In the genomic region with DNA sequence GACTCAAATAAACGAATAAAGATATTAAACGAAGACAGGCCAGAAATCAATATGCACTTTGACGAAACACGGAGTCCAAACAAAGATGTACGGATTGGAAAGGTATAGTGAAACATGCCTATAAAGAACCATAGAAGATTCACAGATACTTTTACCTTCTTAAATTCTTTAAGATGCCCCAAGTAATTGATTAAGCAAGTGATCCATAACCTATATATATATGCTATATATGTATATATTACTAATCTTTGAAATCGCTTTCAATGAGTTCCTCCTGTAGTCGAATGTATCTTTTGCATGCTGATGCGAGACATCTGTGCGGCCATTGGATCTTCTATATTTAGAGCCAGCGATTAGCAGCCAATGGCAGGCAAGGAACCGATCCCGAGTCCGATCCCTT, we compare ENCODE assay signal across 4 fruit fly cellular contexts.
TF ChIP-seq lines count a peak whose summit lies in the region.

A gene (plus strand): TSS at position 43 of the 400 bp plus-strand sequence.

- TF ChIP-seq CTCF in whole organism, embryonic (GFP tag; optimal IDR thresholded peaks at IDR 0.05; lab: Kevin White, UChicago), result no peak

TF ChIP-seq in whole organism, embryonic, 481 proteins besides CTCF, POLR2A, EP300 and RAD21 (continues in another document):
- TF ChIP-seq D19B (GFP tag; optimal IDR thresholded peaks at IDR 0.05; lab: Kevin White, UChicago) (no peak), Vsx1 (GFP tag; optimal IDR thresholded peaks at IDR 0.05; lab: Kevin White, UChicago) (no peak), CG4854 (GFP tag; optimal IDR thresholded peaks at IDR 0.05; lab: Kevin White, UChicago) (no peak), tup (GFP tag; optimal IDR thresholded peaks at IDR 0.05; lab: Kevin White, UChicago) (no peak), sug (tag; optimal IDR thresholded peaks at IDR 0.05; lab: Kevin White, UChicago) (no peak), CoRest (tag; optimal IDR thresholded peaks at IDR 0.05; lab: Kevin White, UChicago) (peak; percentile 72), Hmr (GFP tag; optimal IDR thresholded peaks at IDR 0.05; lab: Kevin White, UChicago) (no peak), D (optimal IDR thresholded peaks at IDR 0.05; lab: Kevin White, UChicago) (no peak), D (GFP tag; optimal IDR thresholded peaks at IDR 0.05; lab: Kevin White, UChicago) (peak; percentile 64), usp (GFP tag; optimal IDR thresholded peaks at IDR 0.05; lab: Kevin White, UChicago) (no peak), CG9609 (GFP tag; optimal IDR thresholded peaks at IDR 0.05; lab: Kevin White, UChicago) (no peak), CG4730 (GFP tag; IDR thresholded peaks at IDR 0.05; lab: Robert Waterston, UW) (no peak), CG15514 (GFP tag; optimal IDR thresholded peaks at IDR 0.05; lab: Kevin White, UChicago) (no peak), sc (optimal IDR thresholded peaks at IDR 0.05; lab: Kevin White, UChicago) (no peak), sc (GFP tag; optimal IDR thresholded peaks at IDR 0.05; lab: Kevin White, UChicago) (peak; percentile 48), CG14050 (GFP tag; IDR thresholded peaks at IDR 0.05; lab: Robert Waterston, UW) (peak; percentile 48; the same call in 1 of the 3 replicates), Jarid2 (GFP tag; optimal IDR thresholded peaks at IDR 0.05; lab: Kevin White, UChicago) (no peak), Dip3 (GFP tag; optimal IDR thresholded peaks at IDR 0.05; lab: Kevin White, UChicago) (no peak), CG1233 (GFP tag; optimal IDR thresholded peaks at IDR 0.05; lab: Kevin White, UChicago) (peak; percentile 37), sisA (GFP tag; IDR thresholded peaks at IDR 0.05; lab: Robert Waterston, UW) (peak; percentile 65), zf30C (GFP tag; optimal IDR thresholded peaks at IDR 0.05; lab: Kevin White, UChicago) (no peak), row (GFP tag; IDR thresholded peaks at IDR 0.05; lab: Robert Waterston, UW) (peak; percentile 81)

TF ChIP-seq in whole organism, prepupa, 60 proteins besides CTCF, POLR2A, EP300 and RAD21 (continues in another document):
- TF ChIP-seq CG16779 (tag; optimal IDR thresholded peaks at IDR 0.05; lab: Kevin White, UChicago), result no peak
- no peak for TF ChIP-seq Met (GFP tag; optimal IDR thresholded peaks at IDR 0.05; lab: Kevin White, UChicago)
- peak; percentile 33 for TF ChIP-seq OdsH (GFP tag; optimal IDR thresholded peaks at IDR 0.05; lab: Kevin White, UChicago)
- TF ChIP-seq CG3919 (GFP tag; optimal IDR thresholded peaks at IDR 0.05; lab: Kevin White, UChicago), result peak; percentile 31
- peak; percentile 41 to 46 for TF ChIP-seq ss (GFP tag; optimal IDR thresholded peaks at IDR 0.05; lab: Kevin White, UChicago)
- TF ChIP-seq CG11762 (GFP tag; optimal IDR thresholded peaks at IDR 0.05; lab: Kevin White, UChicago; ENCODE audit: insufficient read depth), result no peak
- 0 out of 3 replicates have a peak, but pooled peaks have one; percentile 54 for TF ChIP-seq eg (GFP tag; IDR thresholded peaks at IDR 0.05; lab: Robert Waterston, UW)
- TF ChIP-seq fd85E (GFP tag; optimal IDR thresholded peaks at IDR 0.05; lab: Kevin White, UChicago), result no peak
- peak; percentile 21 for TF ChIP-seq CG32006 (GFP tag; optimal IDR thresholded peaks at IDR 0.05; lab: Kevin White, UChicago)
- no peak for TF ChIP-seq Sox15 (GFP tag; optimal IDR thresholded peaks at IDR 0.05; lab: Kevin White, UChicago)
- no peak for TF ChIP-seq CG31627 (GFP tag; optimal IDR thresholded peaks at IDR 0.05; lab: Kevin White, UChicago)
- peak; percentile 36 for TF ChIP-seq spab (GFP tag; optimal IDR thresholded peaks at IDR 0.05; lab: Kevin White, UChicago)
- no peak for TF ChIP-seq CG6854 (GFP tag; optimal IDR thresholded peaks at IDR 0.05; lab: Kevin White, UChicago)
- no peak for TF ChIP-seq Smox (GFP tag; optimal IDR thresholded peaks at IDR 0.05; lab: Kevin White, UChicago)
- no peak for TF ChIP-seq CG11294 (GFP tag; IDR thresholded peaks at IDR 0.05; lab: Robert Waterston, UW)
- TF ChIP-seq CG8119 (GFP tag; IDR thresholded peaks at IDR 0.05; lab: Robert Waterston, UW), result 0 out of 3 replicates have a peak, but pooled peaks have one; percentile 33
- no peak for TF ChIP-seq Blimp-1 (GFP tag; optimal IDR thresholded peaks at IDR 0.05; lab: Kevin White, UChicago)
- TF ChIP-seq Sox14 (GFP tag; optimal IDR thresholded peaks at IDR 0.05; lab: Kevin White, UChicago), result no peak
- TF ChIP-seq pdm3 (GFP tag; optimal IDR thresholded peaks at IDR 0.05; lab: Kevin White, UChicago), result peak; percentile 22
- peak; percentile 31 for TF ChIP-seq achi (GFP tag; optimal IDR thresholded peaks at IDR 0.05; lab: Kevin White, UChicago)
- peak; percentile 24 for TF ChIP-seq CG1621 (tag; optimal IDR thresholded peaks at IDR 0.05; lab: Kevin White, UChicago)
- peak; percentile 64 for TF ChIP-seq dsx (GFP tag; optimal IDR thresholded peaks at IDR 0.05; lab: Kevin White, UChicago; ENCODE audit: poor library complexity, severe bottlenecking)

TF ChIP-seq in whole organism, pupa, 21 proteins besides CTCF, POLR2A, EP300 and RAD21:
- TF ChIP-seq CG13204 (GFP tag; optimal IDR thresholded peaks at IDR 0.05; lab: Kevin White, UChicago) (no peak), Pif1A (GFP tag; optimal IDR thresholded peaks at IDR 0.05; lab: Kevin White, UChicago) (no peak), D1 (tag; optimal IDR thresholded peaks at IDR 0.05; lab: Kevin White, UChicago) (no peak), CG14655 (GFP tag; optimal IDR thresholded peaks at IDR 0.05; lab: Kevin White, UChicago) (peak; percentile 58), CG10348 (GFP tag; IDR thresholded peaks at IDR 0.05; lab: Robert Waterston, UW) (no peak), CG8159 (tag; optimal IDR thresholded peaks at IDR 0.05; lab: Kevin White, UChicago) (peak; percentile 60), CG34367 (tag; optimal IDR thresholded peaks at IDR 0.05; lab: Kevin White, UChicago) (peak; percentile 42), Ets98B (GFP tag; IDR thresholded peaks at IDR 0.05; lab: Robert Waterston, UW) (peak; percentile 34; the same call in 1 of the 2 replicates), gl (tag; optimal IDR thresholded peaks at IDR 0.05; lab: Kevin White, UChicago) (peak; percentile 16), CG4496 (GFP tag; IDR thresholded peaks at IDR 0.05; lab: Robert Waterston, UW) (peak; percentile 64; the same call in 2 of the 3 replicates), rn (GFP tag; IDR thresholded peaks at IDR 0.05; lab: Robert Waterston, UW) (no peak), fd96Ca (GFP tag; IDR thresholded peaks at IDR 0.05; lab: Robert Waterston, UW) (no peak), CG8301 (tag; optimal IDR thresholded peaks at IDR 0.05; lab: Kevin White, UChicago) (peak; percentile 40), CG9948 (tag; optimal IDR thresholded peaks at IDR 0.05; lab: Kevin White, UChicago) (peak; percentile 46), CG12605 (GFP tag; IDR thresholded peaks at IDR 0.05; lab: Robert Waterston, UW) (no peak), Snoo (tag; optimal IDR thresholded peaks at IDR 0.05; lab: Kevin White, UChicago) (no peak), CG15710 (tag; optimal IDR thresholded peaks at IDR 0.05; lab: Kevin White, UChicago) (peak; percentile 59), Pif1B (GFP tag; optimal IDR thresholded peaks at IDR 0.05; lab: Kevin White, UChicago) (no peak), CG32121 (GFP tag; IDR thresholded peaks at IDR 0.05; lab: Robert Waterston, UW) (peak; percentile 27; the same call in 1 of the 2 replicates), EcR (GFP tag; optimal IDR thresholded peaks at IDR 0.05; lab: Kevin White, UChicago) (no peak), CG17806 (tag; optimal IDR thresholded peaks at IDR 0.05; lab: Kevin White, UChicago) (peak; percentile 56)

TF ChIP-seq in whole organism, wandering third instar larva, 38 proteins besides CTCF, POLR2A, EP300 and RAD21:
- no peak for TF ChIP-seq Sp1 (GFP tag; optimal IDR thresholded peaks at IDR 0.05; lab: Kevin White, UChicago)
- peak; percentile 31 for TF ChIP-seq HLH106 (tag; optimal IDR thresholded peaks at IDR 0.05; lab: Kevin White, UChicago)
- TF ChIP-seq h (GFP tag; optimal IDR thresholded peaks at IDR 0.05; lab: Kevin White, UChicago), result peak; percentile 21
